Fruit fly (Drosophila melanogaster): ENCODE results near the gene CtsL4.

CtsL4 gene

dm6 chr2L:10362408-10363067 lies 6.1 kb upstream of the CtsL4 start, which contains the start of the genes Cand1 and pim (continued):
- peak; percentile 91 for TF ChIP-seq CG1603 (tag; optimal IDR thresholded peaks at IDR 0.05)
- TF ChIP-seq Hmr (GFP tag; optimal IDR thresholded peaks at IDR 0.05) = no peak
- peak; percentile 77 for TF ChIP-seq CG14710 (tag; optimal IDR thresholded peaks at IDR 0.05)
- peak; percentile 31 for TF ChIP-seq CG2116 (GFP tag; optimal IDR thresholded peaks at IDR 0.05)
- peak; percentile 36 for TF ChIP-seq Abd-B (GFP tag; optimal IDR thresholded peaks at IDR 0.05)
- no peak for TF ChIP-seq CG16863 (GFP tag; optimal IDR thresholded peaks at IDR 0.05)
- TF ChIP-seq CG30403 (GFP tag; optimal IDR thresholded peaks at IDR 0.05) = peak; percentile 3
- no peak for TF ChIP-seq CrebB (tag; optimal IDR thresholded peaks at IDR 0.05)
- TF ChIP-seq CG7963 (GFP tag; IDR thresholded peaks at IDR 0.05; ENCODE audit: partially characterized antibody) = peak; percentile 36; the same call in 1 of the 3 replicates
- no peak for TF ChIP-seq gro (GFP tag; optimal IDR thresholded peaks at IDR 0.05)
- TF ChIP-seq tio (GFP tag; optimal IDR thresholded peaks at IDR 0.05) = no peak
- peak; percentile 23 for TF ChIP-seq CG18262 (tag; optimal IDR thresholded peaks at IDR 0.05)
- TF ChIP-seq ro (GFP tag; IDR thresholded peaks at IDR 0.05) = no peak
- TF ChIP-seq NC2α (GFP tag; optimal IDR thresholded peaks at IDR 0.05) = no peak
- no peak for TF ChIP-seq exex (tag; optimal IDR thresholded peaks at IDR 0.05)
- TF ChIP-seq CG34224 (GFP tag; IDR thresholded peaks at IDR 0.05; ENCODE audit: partially characterized antibody) = peak; percentile 71; the same call in 2 of the 3 replicates
- no peak for TF ChIP-seq nerfin-2 (GFP tag; IDR thresholded peaks at IDR 0.05; ENCODE audit: partially characterized antibody)
- TF ChIP-seq Six4 (GFP tag; optimal IDR thresholded peaks at IDR 0.05) = no peak
- TF ChIP-seq ase (GFP tag; IDR thresholded peaks at IDR 0.05) = no peak
- peak; percentile 75 for TF ChIP-seq knrl (GFP tag; IDR thresholded peaks at IDR 0.05; ENCODE audit: partially characterized antibody)
- no peak for TF ChIP-seq CG6654 (GFP tag; optimal IDR thresholded peaks at IDR 0.05)
- TF ChIP-seq CG14441 (GFP tag; IDR thresholded peaks at IDR 0.05) = no peak
- TF ChIP-seq Sin3A (optimal IDR thresholded peaks at IDR 0.05) = no peak
- peak; percentile 15 for TF ChIP-seq twi (tag; optimal IDR thresholded peaks at IDR 0.05)
- no peak for TF ChIP-seq Elba2 (GFP tag; optimal IDR thresholded peaks at IDR 0.05)
- TF ChIP-seq Dfd (GFP tag; optimal IDR thresholded peaks at IDR 0.05) = no peak
- TF ChIP-seq sr (GFP tag; IDR thresholded peaks at IDR 0.05) = no peak
- TF ChIP-seq Rfx (GFP tag; IDR thresholded peaks at IDR 0.05) = peak; percentile 35; the same call in 1 of the 2 replicates
- TF ChIP-seq Xrp1 (GFP tag; IDR thresholded peaks at IDR 0.05) = no peak
- TF ChIP-seq CG4730 (GFP tag; IDR thresholded peaks at IDR 0.05) = no peak
- TF ChIP-seq BEAF-32 (GFP tag; optimal IDR thresholded peaks at IDR 0.05) = peak; percentile 77
- peak; percentile 90 for TF ChIP-seq pfk (GFP tag; optimal IDR thresholded peaks at IDR 0.05)
- no peak for TF ChIP-seq CG8089 (GFP tag; optimal IDR thresholded peaks at IDR 0.05)
- TF ChIP-seq Sox100B (GFP tag; optimal IDR thresholded peaks at IDR 0.05) = no peak
- TF ChIP-seq CG9797 (GFP tag; optimal IDR thresholded peaks at IDR 0.05) = peak; percentile 59
- TF ChIP-seq E2f2 (GFP tag; IDR thresholded peaks at IDR 0.05) = peak; percentile 83
- TF ChIP-seq CG10147 (GFP tag; optimal IDR thresholded peaks at IDR 0.05) = peak; percentile 25
- peak; percentile 65 for TF ChIP-seq Nf-YC (tag; optimal IDR thresholded peaks at IDR 0.05)
- TF ChIP-seq z (GFP tag; IDR thresholded peaks at IDR 0.05) = no peak
- no peak for TF ChIP-seq CG15269 (tag; optimal IDR thresholded peaks at IDR 0.05)
- TF ChIP-seq CG11504 (tag; optimal IDR thresholded peaks at IDR 0.05) = no peak
- TF ChIP-seq Ssrp (tag; optimal IDR thresholded peaks at IDR 0.05) = no peak
- no peak for TF ChIP-seq CG18011 (GFP tag; optimal IDR thresholded peaks at IDR 0.05)
- no peak for TF ChIP-seq CG11398 (GFP tag; optimal IDR thresholded peaks at IDR 0.05)
- TF ChIP-seq D19A (tag; optimal IDR thresholded peaks at IDR 0.05) = peak; percentile 5
- no peak for TF ChIP-seq CG7271 (tag; optimal IDR thresholded peaks at IDR 0.05)
- no peak for TF ChIP-seq Ets65A (GFP tag)
- no peak for TF ChIP-seq hkb (optimal IDR thresholded peaks at IDR 0.05)
- no peak for TF ChIP-seq hkb (GFP tag; IDR thresholded peaks at IDR 0.05)
- no peak; the same call in 1 of the 2 replicates for TF ChIP-seq CG42726 (GFP tag; IDR thresholded peaks at IDR 0.05; ENCODE audit: partially characterized antibody)
